Worm (Caenorhabditis elegans) whole organism, late embryonic: ENCODE measurements around the gene ZK892.4.

Experiments
- C38D4.7 ChIP-seq: fragments of 200-800 bp; sonication (Bioruptor generic); optimal IDR thresholded peaks from 2 replicates; lab custom pipeline; 2018; ENCODE audit warnings: mild to moderate bottlenecking, missing genetic modification characterization, moderate library complexity, missing compliant biosample characterization
- F13H6.1 ChIP-seq: sonication (generic microtip); optimal IDR thresholded peaks from 2 replicates; lab custom pipeline; 2016; ENCODE audit warnings: missing genetic modification characterization, missing compliant biosample characterization
- K02D7.2 ChIP-seq: sonication (generic microtip); optimal IDR thresholded peaks from 2 replicates; lab custom pipeline; 2017; ENCODE audit warnings: mild to moderate bottlenecking, missing genetic modification characterization, missing compliant biosample characterization
- ahr-1 ChIP-seq: sonication (generic microtip); optimal IDR thresholded peaks from 2 replicates; lab custom pipeline; 2016; ENCODE audit warnings: missing genetic modification characterization, missing compliant biosample characterization
- ama-1 ChIP-seq: fragments of 150-350 bp; optimal IDR thresholded peaks from 2 replicates; lab custom pipeline; 2014
- ceh-14 ChIP-seq: sonication (generic microtip); optimal IDR thresholded peaks from 2 replicates; lab custom pipeline; 2016; ENCODE audit warnings: missing genotype, missing genetic modification characterization, missing compliant biosample characterization
- ceh-19 ChIP-seq: fragments of 200-800 bp; sonication (Bioruptor generic); optimal IDR thresholded peaks from 2 replicates; lab custom pipeline; 2018; ENCODE audit warnings: mild to moderate bottlenecking, missing genetic modification characterization, missing compliant biosample characterization
- ceh-2 ChIP-seq: sonication (generic microtip); optimal IDR thresholded peaks from 2 replicates; lab custom pipeline; 2016; ENCODE audit warnings: missing genotype, missing genetic modification characterization, missing compliant biosample characterization
- ceh-22 ChIP-seq: sonication (generic microtip); optimal IDR thresholded peaks from 2 replicates; lab custom pipeline; 2017; ENCODE audit warnings: missing biosample characterization, missing genetic modification characterization
- ceh-31 ChIP-seq: sonication (generic microtip); optimal IDR thresholded peaks from 2 replicates; lab custom pipeline; 2016; ENCODE audit warnings: missing genetic modification characterization, missing compliant biosample characterization
- ceh-6 ChIP-seq: fragments of 200-800 bp; sonication (Bioruptor generic); optimal IDR thresholded peaks from 2 replicates; lab custom pipeline; 2018; ENCODE audit warnings: mild to moderate bottlenecking, missing genetic modification characterization, missing compliant biosample characterization
- dve-1 ChIP-seq: sonication (generic microtip); optimal IDR thresholded peaks from 2 replicates; lab custom pipeline; 2017; ENCODE audit warnings: antibody characterized with exemption, mild to moderate bottlenecking, missing genetic modification characterization, missing compliant biosample characterization
- elt-2 ChIP-seq: sonication (generic microtip); optimal IDR thresholded peaks from 2 replicates; lab custom pipeline; 2016; ENCODE audit warnings: missing genetic modification reagents, missing genetic modification characterization, missing compliant biosample characterization
- fkh-10 ChIP-seq: fragments of 150-350 bp; optimal IDR thresholded peaks from 2 replicates; lab custom pipeline; 2014; ENCODE audit warnings: missing biosample characterization, missing genetic modification reagents, missing genetic modification characterization
- fkh-6 ChIP-seq: sonication (generic microtip); optimal IDR thresholded peaks from 2 replicates; lab custom pipeline; 2016; ENCODE audit warnings: missing genetic modification characterization, missing compliant biosample characterization
- gmeb-2 ChIP-seq: sonication (generic microtip); optimal IDR thresholded peaks from 2 replicates; lab custom pipeline; 2016; ENCODE audit warnings: missing genetic modification characterization, inconsistent platforms, missing compliant biosample characterization
- hlh-13 ChIP-seq: fragments of 200-800 bp; sonication (Bioruptor generic); optimal IDR thresholded peaks from 2 replicates; lab custom pipeline; 2018; ENCODE audit warnings: mild to moderate bottlenecking, missing genetic modification characterization, missing compliant biosample characterization
- hlh-15 ChIP-seq: sonication (generic microtip); optimal IDR thresholded peaks from 2 replicates; lab custom pipeline; 2016; ENCODE audit warnings: missing genetic modification characterization, missing compliant biosample characterization
- hlh-30 ChIP-seq: sonication (generic microtip); optimal IDR thresholded peaks from 2 replicates; lab custom pipeline; 2017; ENCODE audit warnings: antibody characterized with exemption, missing genetic modification characterization, missing compliant biosample characterization; ENCODE audit not compliant: insufficient read depth
- hlh-8 ChIP-seq: sonication (generic microtip); optimal IDR thresholded peaks from 2 replicates; lab custom pipeline; 2016; ENCODE audit warnings: missing genotype, missing genetic modification characterization, missing compliant biosample characterization
- lim-6 ChIP-seq: sonication (generic microtip); optimal IDR thresholded peaks from 2 replicates; lab custom pipeline; 2016; ENCODE audit warnings: missing genetic modification characterization, missing compliant biosample characterization
- lin-11 ChIP-seq: fragments of 200-800 bp; sonication (Bioruptor generic); optimal IDR thresholded peaks from 2 replicates; lab custom pipeline; 2018; ENCODE audit warnings: mild to moderate bottlenecking, missing genetic modification characterization, missing compliant biosample characterization
- nfya-1 ChIP-seq: sonication (generic microtip); optimal IDR thresholded peaks from 2 replicates; lab custom pipeline; 2017; ENCODE audit warnings: missing genetic modification characterization, mild to moderate bottlenecking, missing compliant biosample characterization, antibody characterized with exemption, moderate library complexity
- nhr-11 ChIP-seq: fragments of 150-350 bp; optimal IDR thresholded peaks from 2 replicates; lab custom pipeline; 2014; ENCODE audit warnings: missing biosample characterization, missing genetic modification characterization
- pat-9 ChIP-seq: fragments of 200-800 bp; sonication (Bioruptor generic); optimal IDR thresholded peaks from 2 replicates; lab custom pipeline; 2018; ENCODE audit warnings: mild to moderate bottlenecking, missing genetic modification characterization, moderate library complexity, missing compliant biosample characterization
- pax-1 ChIP-seq: fragments of 150-350 bp; optimal IDR thresholded peaks from 2 replicates; lab custom pipeline; 2014; ENCODE audit warnings: missing biosample characterization, missing genetic modification characterization
- pha-2 ChIP-seq: sonication (generic microtip); optimal IDR thresholded peaks from 2 replicates; lab custom pipeline; 2017; ENCODE audit warnings: mild to moderate bottlenecking, missing genetic modification characterization, missing compliant biosample characterization
- pqm-1 ChIP-seq: sonication (generic microtip); optimal IDR thresholded peaks from 2 replicates; lab custom pipeline; 2016; ENCODE audit warnings: missing genetic modification characterization, missing compliant biosample characterization
- rnt-1 ChIP-seq: sonication (generic microtip); optimal IDR thresholded peaks from 2 replicates; lab custom pipeline; 2016; ENCODE audit warnings: missing genetic modification characterization, missing compliant biosample characterization
- sdc-2 ChIP-seq: sonication (generic microtip); optimal IDR thresholded peaks from 2 replicates; lab custom pipeline; 2016; ENCODE audit warnings: missing genotype, missing genetic modification characterization, missing compliant biosample characterization
- sox-2 ChIP-seq: fragments of 200-800 bp; sonication (Bioruptor generic); IDR thresholded peaks from 2 replicates; pipeline ENCODE4 v1.3.6; 2022; ENCODE audit warnings: missing genetic modification reagents, missing genetic modification characterization, missing compliant biosample characterization
- ttx-3 ChIP-seq: sonication (generic microtip); optimal IDR thresholded peaks from 2 replicates; lab custom pipeline; 2016; ENCODE audit warnings: missing genetic modification reagents, missing genetic modification characterization, missing compliant biosample characterization
- unc-42 ChIP-seq: sonication (generic microtip); optimal IDR thresholded peaks from 2 replicates; lab custom pipeline; 2016; ENCODE audit warnings: missing genotype, missing genetic modification characterization, missing compliant biosample characterization
- unc-55 ChIP-seq: sonication (generic microtip); optimal IDR thresholded peaks from 2 replicates; lab custom pipeline; 2017; ENCODE audit warnings: missing biosample characterization, missing genetic modification reagents, missing genetic modification characterization
- unc-86 ChIP-seq: sonication (generic microtip); optimal IDR thresholded peaks from 2 replicates; lab custom pipeline; 2016; ENCODE audit warnings: missing genetic modification characterization, missing compliant biosample characterization
- zip-5 ChIP-seq: sonication (generic microtip); optimal IDR thresholded peaks from 2 replicates; lab custom pipeline; 2016; ENCODE audit warnings: missing genetic modification characterization, missing compliant biosample characterization
- ztf-16 ChIP-seq: sonication (generic microtip); optimal IDR thresholded peaks from 2 replicates; lab custom pipeline; 2017; ENCODE audit warnings: missing genetic modification characterization, missing compliant biosample characterization

ZK892.4 gene

DNA sequence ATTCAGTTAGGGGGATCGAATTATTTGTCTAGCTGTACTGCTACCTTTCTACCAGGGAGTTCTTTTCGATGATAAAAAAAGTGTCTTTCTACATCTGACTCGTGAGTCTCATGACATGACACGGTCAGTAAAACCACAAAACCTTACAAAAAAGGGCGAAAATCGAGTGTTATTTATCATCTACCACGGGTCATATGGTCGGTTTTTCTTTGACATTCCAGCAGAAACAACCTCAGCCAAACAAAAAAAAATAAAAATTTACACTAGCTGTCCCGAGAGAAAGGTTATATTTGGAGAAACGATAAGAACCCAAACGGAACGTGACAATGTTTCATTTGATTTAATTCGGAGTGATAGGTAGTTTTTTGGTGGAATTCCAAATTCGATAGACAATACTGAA, 13.3 kb downstream of the ZK892.4 start:
- TF ChIP-seq elt-2 (tag; lab: Kevin White, UChicago) (no peak), lin-11 (tag; lab: Kevin White, UChicago) (no peak), K02D7.2 (tag; lab: Kevin White, UChicago) (no peak)
- TF ChIP-seq, all 69 proteins: peak for 0

ce11 chrII:10021749-10022148, 15.4 kb downstream of the ZK892.4 start:
- TF ChIP-seq ahr-1 (tag; lab: Kevin White, UChicago), result no peak
- TF ChIP-seq unc-42 (tag; lab: Kevin White, UChicago), result peak; percentile 91

- no peak for TF ChIP-seq ahr-1 (tag; lab: Kevin White, UChicago)
- no peak for TF ChIP-seq fkh-6 (tag; lab: Kevin White, UChicago)
- TF ChIP-seq ceh-2 (tag; lab: Kevin White, UChicago), result no peak
- TF ChIP-seq sdc-2 (tag; lab: Kevin White, UChicago), result no peak
- no peak for TF ChIP-seq hlh-15 (tag; lab: Kevin White, UChicago)
- no peak for TF ChIP-seq ama-1
- TF ChIP-seq C38D4.7 (GFP tag; lab: Kevin White, UChicago), result no peak
- no peak for TF ChIP-seq ztf-16 (tag; lab: Kevin White, UChicago)
- TF ChIP-seq unc-55 (GFP tag; lab: Kevin White, UChicago), result peak; percentile 93
- no peak for TF ChIP-seq elt-2 (tag; lab: Kevin White, UChicago)
- no peak for TF ChIP-seq ceh-6
- peak; percentile 35 for TF ChIP-seq rnt-1 (tag; lab: Kevin White, UChicago)
Measured at ce11 chrII:10025059-10025458, 18.7 kb downstream of the ZK892.4 start.

ce11 chrII:10028195-10028594, 21.8 kb downstream of the ZK892.4 start, which contains the start of gene F52H3.6:
Gene F52H3.6 (minus strand): TSS chrII:10028422.
- TF ChIP-seq pat-9 (tag; lab: Kevin White, UChicago), result no peak
- TF ChIP-seq hlh-8, result no peak
- no peak for TF ChIP-seq sdc-2 (tag; lab: Kevin White, UChicago)
- no peak for TF ChIP-seq nfya-1
- TF ChIP-seq F13H6.1, result no peak
- no peak for TF ChIP-seq hlh-15 (tag; lab: Kevin White, UChicago)
- TF ChIP-seq ceh-31 (tag; lab: Kevin White, UChicago), result no peak
- TF ChIP-seq elt-2 (tag; lab: Kevin White, UChicago), result no peak
- no peak for TF ChIP-seq unc-86 (tag; lab: Kevin White, UChicago)
- TF ChIP-seq fkh-10 (GFP tag; lab: Kevin White, UChicago), result no peak
- TF ChIP-seq ttx-3 (tag; lab: Kevin White, UChicago), result no peak
- no peak for TF ChIP-seq hlh-30 (tag; lab: Kevin White, UChicago)

DNA sequence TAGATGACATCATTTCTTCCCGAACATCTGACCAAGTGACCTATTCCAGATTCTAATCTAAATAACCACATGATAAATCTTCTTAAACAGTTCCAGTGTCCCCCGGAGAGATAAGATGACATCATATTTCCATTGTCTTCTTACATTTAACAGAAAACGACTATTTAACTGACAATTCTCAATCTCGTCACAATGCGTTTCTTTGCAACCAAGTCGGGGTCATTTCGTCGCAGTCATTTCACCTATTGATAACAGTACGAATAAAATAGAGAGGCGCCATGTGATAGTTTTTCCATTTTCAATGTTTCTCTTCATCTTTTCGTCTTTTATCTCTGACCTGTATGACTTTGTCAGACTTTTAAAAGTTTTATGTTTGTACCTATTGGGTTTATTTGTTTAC, 22.7 kb downstream of the ZK892.4 start:
- TF ChIP-seq ceh-19 (GFP tag; lab: Kevin White, UChicago) (no peak), pax-1 (tag; lab: Kevin White, UChicago) (no peak), lim-6 (tag; lab: Kevin White, UChicago) (no peak), sox-2 (GFP tag; lab: Robert Waterston, UW) (no peak), sdc-2 (tag; lab: Kevin White, UChicago) (no peak), zip-5 (tag; lab: Kevin White, UChicago) (no peak), pqm-1 (tag; lab: Kevin White, UChicago) (no peak), hlh-13 (no peak), pha-2 (tag; lab: Kevin White, UChicago) (no peak), hlh-30 (tag; lab: Kevin White, UChicago) (no peak), dve-1 (tag; lab: Kevin White, UChicago) (no peak), K02D7.2 (tag; lab: Kevin White, UChicago) (no peak), gmeb-2 (no peak), ceh-22 (tag; lab: Kevin White, UChicago) (no peak), ceh-2 (tag; lab: Kevin White, UChicago) (no peak), C38D4.7 (GFP tag; lab: Kevin White, UChicago) (no peak), unc-86 (tag; lab: Kevin White, UChicago) (no peak), ceh-14 (tag; lab: Kevin White, UChicago) (no peak), unc-55 (GFP tag; lab: Kevin White, UChicago) (no peak), nhr-11 (no peak)
- TF ChIP-seq, all 69 proteins: peak for 0
